Worm (Caenorhabditis elegans) whole organism, L3 larva: ENCODE data around the gene nhr-155.
A peak's percentile ranks its signal among the peaks of the same experiment; 100 is the strongest.

Experiments used
- R02D3.7 ChIP-seq: fragments of 150-350 bp; optimal IDR thresholded peaks from 2 replicates; lab custom pipeline; 2014; ENCODE audit warnings: missing biosample characterization, missing genetic modification characterization
- ZK546.5 ChIP-seq: sonication (generic microtip); optimal IDR thresholded peaks from 2 replicates; lab custom pipeline; 2017; ENCODE audit warnings: missing biosample characterization, missing genetic modification characterization
- aly-2 ChIP-seq: fragments of 150-350 bp; optimal IDR thresholded peaks from 2 replicates; lab custom pipeline; 2014; ENCODE audit warnings: missing biosample characterization, missing genetic modification characterization
- ceh-16 ChIP-seq: sonication (generic microtip); optimal IDR thresholded peaks from 2 replicates; lab custom pipeline; 2017; ENCODE audit warnings: missing biosample characterization, missing genetic modification characterization
- ceh-28 ChIP-seq: fragments of 150-350 bp; optimal IDR thresholded peaks from 2 replicates; lab custom pipeline; 2014; ENCODE audit warnings: missing biosample characterization, missing genetic modification reagents, missing genetic modification characterization
- ceh-9 ChIP-seq: sonication (generic microtip); optimal IDR thresholded peaks from 2 replicates; lab custom pipeline; 2018; ENCODE audit warnings: missing biosample characterization, missing genetic modification characterization
- daf-12 ChIP-seq: fragments of 150-350 bp; optimal IDR thresholded peaks from 2 replicates; lab custom pipeline; 2014; ENCODE audit warnings: missing biosample characterization, missing genetic modification reagents, missing genetic modification characterization
- egl-5 ChIP-seq: fragments of 150-350 bp; optimal IDR thresholded peaks from 2 replicates; lab custom pipeline; 2017; ENCODE audit warnings: missing biosample characterization, missing genetic modification reagents, missing genetic modification characterization, inconsistent platforms
- elt-1 ChIP-seq: fragments of 150-350 bp; optimal IDR thresholded peaks from 2 replicates; lab custom pipeline; 2014; ENCODE audit warnings: missing biosample characterization, missing genetic modification characterization
- elt-2 ChIP-seq: sonication (generic microtip); optimal IDR thresholded peaks from 2 replicates; lab custom pipeline; 2016; ENCODE audit warnings: missing genetic modification reagents, mild to moderate bottlenecking, missing genetic modification characterization, missing compliant biosample characterization
- elt-3 ChIP-seq, 3 experiments: fragments of 150-350 bp in 1 of 3; sonication (generic microtip) in 2 of 3; optimal IDR thresholded peaks; 2 replicates in 2 of 3; 4 replicates in 1 of 3; lab custom pipeline; 2014 to 2017; ENCODE audit warnings: missing biosample characterization in 3 of 3, missing genetic modification characterization in 3 of 3
- fkh-10 ChIP-seq: sonication (generic microtip); optimal IDR thresholded peaks from 2 replicates; lab custom pipeline; 2017; ENCODE audit warnings: missing biosample characterization, missing genetic modification reagents, missing genetic modification characterization
- fkh-2 ChIP-seq: fragments of 150-350 bp; optimal IDR thresholded peaks from 2 replicates; lab custom pipeline; 2014; ENCODE audit warnings: missing biosample characterization, missing genetic modification reagents, missing genetic modification characterization
- hmg-11 ChIP-seq: sonication (generic microtip); optimal IDR thresholded peaks from 2 replicates; lab custom pipeline; 2016; ENCODE audit warnings: missing genetic modification characterization, missing compliant biosample characterization
- jun-1 ChIP-seq: fragments of 150-350 bp; optimal IDR thresholded peaks from 2 replicates; lab custom pipeline; 2014; ENCODE audit warnings: missing biosample characterization, missing genetic modification reagents, missing genetic modification characterization
- lin-15B ChIP-seq: fragments of 150-350 bp; optimal IDR thresholded peaks from 2 replicates; lab custom pipeline; 2014; ENCODE audit warnings: missing biosample characterization, missing genetic modification characterization
- lin-39 ChIP-seq: fragments of 150-350 bp; optimal IDR thresholded peaks from 2 replicates; lab custom pipeline; 2018; ENCODE audit warnings: missing biosample characterization, missing genetic modification reagents, missing genetic modification characterization
- lsy-12 ChIP-seq: sonication (generic microtip); optimal IDR thresholded peaks from 2 replicates; lab custom pipeline; 2016; ENCODE audit warnings: mild to moderate bottlenecking, missing genetic modification characterization, missing compliant biosample characterization
- mdl-1 ChIP-seq: fragments of 150-350 bp; optimal IDR thresholded peaks from 2 replicates; lab custom pipeline; 2014; ENCODE audit warnings: missing biosample characterization, missing genetic modification characterization
- mml-1 ChIP-seq: fragments of 150-350 bp; sonication (generic microtip); optimal IDR thresholded peaks from 3 replicates; lab custom pipeline; 2014; ENCODE audit warnings: missing biosample characterization, missing genetic modification characterization
- nfya-1 ChIP-seq: sonication (generic microtip); optimal IDR thresholded peaks from 2 replicates; lab custom pipeline; 2017; ENCODE audit warnings: missing genetic modification characterization, mild to moderate bottlenecking, missing compliant biosample characterization, antibody characterized with exemption, moderate library complexity; ENCODE audit not compliant: insufficient read depth
- nhr-23 ChIP-seq: fragments of 150-350 bp; optimal IDR thresholded peaks from 2 replicates; lab custom pipeline; 2014; ENCODE audit warnings: missing biosample characterization, missing genetic modification reagents, missing genetic modification characterization
- nhr-237 ChIP-seq: fragments of 150-350 bp; optimal IDR thresholded peaks from 2 replicates; lab custom pipeline; 2014; ENCODE audit warnings: missing biosample characterization, missing genetic modification characterization
- nhr-28 ChIP-seq: fragments of 150-350 bp; optimal IDR thresholded peaks from 2 replicates; lab custom pipeline; 2014; ENCODE audit warnings: missing biosample characterization, missing genetic modification characterization
- nhr-43 ChIP-seq: sonication (generic microtip); optimal IDR thresholded peaks from 2 replicates; lab custom pipeline; 2016; ENCODE audit warnings: mild to moderate bottlenecking, missing genetic modification characterization, missing compliant biosample characterization; ENCODE audit not compliant: poor library complexity, severe bottlenecking
- pha-4 ChIP-seq: fragments of 150-350 bp; optimal IDR thresholded peaks from 2 replicates; lab custom pipeline; 2014; ENCODE audit warnings: missing biosample characterization, missing genetic modification reagents, missing genetic modification characterization
- pqm-1 ChIP-seq: fragments of 150-350 bp; optimal IDR thresholded peaks from 2 replicates; lab custom pipeline; 2017; ENCODE audit warnings: missing biosample characterization, missing genetic modification characterization, inconsistent platforms
- sea-2 ChIP-seq: fragments of 150-350 bp; sonication (generic microtip); optimal IDR thresholded peaks from 4 replicates; lab custom pipeline; 2014; ENCODE audit warnings: missing biosample characterization, missing genetic modification reagents, missing genetic modification characterization
- skn-1 ChIP-seq: fragments of 150-350 bp; optimal IDR thresholded peaks from 2 replicates; lab custom pipeline; 2014; ENCODE audit warnings: missing biosample characterization, missing genetic modification characterization
- snpc-4 ChIP-seq: fragments of 150-350 bp; optimal IDR thresholded peaks from 2 replicates; lab custom pipeline; 2014; ENCODE audit warnings: missing biosample characterization, missing genetic modification characterization
- tbx-2 ChIP-seq: sonication (generic microtip); optimal IDR thresholded peaks from 2 replicates; lab custom pipeline; 2016; ENCODE audit warnings: mild to moderate bottlenecking, missing genetic modification characterization, missing compliant biosample characterization
- unc-39 ChIP-seq: sonication (generic microtip); optimal IDR thresholded peaks from 4 replicates; lab custom pipeline; 2017; ENCODE audit warnings: missing biosample characterization, missing genetic modification characterization
- unc-62 ChIP-seq: fragments of 150-350 bp; sonication (generic microtip); optimal IDR thresholded peaks from 4 replicates; lab custom pipeline; 2014; ENCODE audit warnings: missing biosample characterization, missing genetic modification reagents, missing genetic modification characterization
- ztf-11 ChIP-seq: fragments of 150-350 bp; optimal IDR thresholded peaks from 2 replicates; lab custom pipeline; 2014; ENCODE audit warnings: missing biosample characterization, missing genetic modification characterization
- ztf-4 ChIP-seq: fragments of 150-350 bp; optimal IDR thresholded peaks from 2 replicates; lab custom pipeline; 2014; ENCODE audit warnings: missing biosample characterization, missing genetic modification characterization

nhr-155 gene

ce11 chrV:562834-563233 lies 23.6 kb downstream of the nhr-155 start, which contains the start of gene C14C6.2:
C14C6.2 (plus strand) TSS chrV:563134.
- TF ChIP-seq mml-1 (tag; lab: Kevin White, UChicago) (no peak), nhr-43 (tag; lab: Kevin White, UChicago) (no peak), nfya-1 (tag; lab: Kevin White, UChicago) (no peak), lsy-12 (tag; lab: Kevin White, UChicago) (no peak), hmg-11 (tag; lab: Kevin White, UChicago) (no peak), elt-2 (tag; lab: Kevin White, UChicago) (peak; percentile 9), sea-2 (GFP tag; lab: Kevin White, UChicago) (no peak), ztf-4 (tag; lab: Kevin White, UChicago) (no peak), skn-1 (tag; lab: Kevin White, UChicago) (no peak)
- TF ChIP-seq, all 47 proteins: peak for 1

ce11 chrV:565984-566383 lies 26.7 kb downstream of the nhr-155 start, which contains the start of gene sri-73:
sri-73 (minus strand) TSS chrV:566084.
- no peak for TF ChIP-seq tbx-2
- no peak for TF ChIP-seq unc-62

ce11 chrV:568105-568504 lies 28.8 kb downstream of the nhr-155 start, which contains the start of gene sri-72:
sri-72 (minus strand) TSS chrV:568205.
- TF ChIP-seq fkh-2 (tag; lab: Kevin White, UChicago) (no peak), mml-1 (tag; lab: Kevin White, UChicago) (no peak), fkh-10 (no peak), pqm-1 (tag; lab: Kevin White, UChicago) (no peak), skn-1 (tag; lab: Kevin White, UChicago) (no peak), egl-5 (tag; lab: Kevin White, UChicago) (no peak), ZK546.5 (tag; lab: Kevin White, UChicago) (no peak), nhr-23 (tag; lab: Kevin White, UChicago) (no peak), ceh-28 (tag; lab: Kevin White, UChicago) (no peak), unc-62 (no peak)

ce11 chrV:574639-575038 lies 35.4 kb downstream of the nhr-155 start, which contains the start of gene C14C6.13:
C14C6.13 (minus strand) TSS chrV:574739.
- TF ChIP-seq pha-4, result no peak
- no peak for TF ChIP-seq elt-3 (tag; optimal IDR thresholded peaks at IDR 0.05; lab: Kevin White, UChicago)
- no peak for TF ChIP-seq lin-39 (tag; lab: Kevin White, UChicago)
- no peak for TF ChIP-seq ztf-4 (tag; lab: Kevin White, UChicago)
- TF ChIP-seq ztf-11 (tag; lab: Kevin White, UChicago), result no peak
- TF ChIP-seq nhr-237, result no peak
- no peak for TF ChIP-seq ceh-9 (tag; lab: Kevin White, UChicago)
- no peak for TF ChIP-seq ZK546.5 (tag; lab: Kevin White, UChicago)
- TF ChIP-seq nhr-23 (tag; lab: Kevin White, UChicago), result no peak
- no peak for TF ChIP-seq elt-1 (tag; lab: Kevin White, UChicago)
- no peak for TF ChIP-seq pqm-1 (tag; lab: Kevin White, UChicago)
- TF ChIP-seq sea-2 (GFP tag; lab: Kevin White, UChicago), result no peak
- no peak for TF ChIP-seq mdl-1 (tag; lab: Kevin White, UChicago)
- TF ChIP-seq fkh-2 (tag; lab: Kevin White, UChicago), result no peak
- TF ChIP-seq nfya-1 (tag; lab: Kevin White, UChicago), result no peak
- no peak for TF ChIP-seq unc-39

ce11 chrV:576070-576469 lies 36.8 kb downstream of the nhr-155 start, which contains the start of gene K06H6.5:
K06H6.5 (plus strand) TSS chrV:576370.
- TF ChIP-seq nfya-1 (tag; lab: Kevin White, UChicago) (no peak), jun-1 (tag; lab: Kevin White, UChicago) (no peak), unc-39 (no peak), pqm-1 (tag; lab: Kevin White, UChicago) (no peak), aly-2 (tag; lab: Kevin White, UChicago) (no peak), lin-15B (tag; lab: Kevin White, UChicago) (no peak), ceh-28 (tag; lab: Kevin White, UChicago) (no peak), elt-2 (tag; lab: Kevin White, UChicago) (no peak), fkh-2 (tag; lab: Kevin White, UChicago) (no peak), ceh-16 (no peak), snpc-4 (no peak), nhr-28 (tag; lab: Kevin White, UChicago) (no peak), R02D3.7 (no peak), pha-4 (no peak), daf-12 (no peak)
- TF ChIP-seq, all 47 proteins: peak for 0
